Fruit fly (Drosophila melanogaster) whole organism, wandering third instar larva: Measurements from ENCODE around the gene CG10431.

Experiments
- Abd-B ChIP-seq: fragments of >200 bp; optimal IDR thresholded peaks from 2 replicates; lab custom pipeline; 2017; ENCODE audit warnings: missing biosample characterization, missing genetic modification characterization
- CG32264 ChIP-seq: fragments of 200-800 bp; sonication (Bioruptor generic); optimal IDR thresholded peaks from 2 replicates; lab custom pipeline; 2016; ENCODE audit warnings: missing biosample characterization, missing genetic modification characterization
- CG9705 ChIP-seq: fragments of 200-800 bp; sonication (Bioruptor generic); optimal IDR thresholded peaks from 2 replicates; lab custom pipeline; 2018; ENCODE audit warnings: missing biosample characterization, mild to moderate bottlenecking, missing genetic modification characterization
- CrebA ChIP-seq: fragments of 200-800 bp; sonication (Bioruptor generic); optimal IDR thresholded peaks from 2 replicates; lab custom pipeline; 2016; ENCODE audit warnings: missing biosample characterization, mild to moderate bottlenecking, missing genetic modification characterization, borderline replicate concordance
- Dfd ChIP-seq: fragments of >200 bp; optimal IDR thresholded peaks from 2 replicates; lab custom pipeline; 2017; ENCODE audit warnings: missing biosample characterization, missing genetic modification characterization
- Dif ChIP-seq: fragments of 200-275, 200-300 bp; sonication (Bioruptor generic); optimal IDR thresholded peaks from 2 replicates; lab custom pipeline; 2018; ENCODE audit warnings: missing biosample characterization, missing genetic modification characterization; ENCODE audit not compliant: partially characterized antibody
- GATAd ChIP-seq: sonication (Bioruptor generic); optimal IDR thresholded peaks from 2 replicates; lab custom pipeline; 2016; ENCODE audit warnings: missing biosample characterization, missing genetic modification characterization
- HLH106 ChIP-seq: fragments of 200-800 bp; optimal IDR thresholded peaks from 3 replicates; lab custom pipeline; 2019; ENCODE audit warnings: missing biosample characterization, mild to moderate bottlenecking, missing genetic modification characterization, moderate library complexity
- Hnf4 ChIP-seq: fragments of 200-800 bp; sonication (Bioruptor generic); optimal IDR thresholded peaks from 2 replicates; lab custom pipeline; 2016; ENCODE audit warnings: missing biosample characterization, mild to moderate bottlenecking, missing genetic modification characterization
- Hr78 ChIP-seq: fragments of >200 bp; optimal IDR thresholded peaks from 2 replicates; lab custom pipeline; 2017; ENCODE audit warnings: missing biosample characterization, missing genetic modification characterization
- Hr83 ChIP-seq: fragments of 200-300 bp; sonication (Bioruptor generic); optimal IDR thresholded peaks from 2 replicates; lab custom pipeline; 2016; ENCODE audit warnings: missing biosample characterization, mild to moderate bottlenecking, missing genetic modification characterization, moderate library complexity; ENCODE audit not compliant: poor library complexity, severe bottlenecking
- Jra ChIP-seq: sonication (Bioruptor generic); optimal IDR thresholded peaks from 2 replicates; lab custom pipeline; 2016; ENCODE audit warnings: missing biosample characterization, missing genetic modification characterization
- Mio ChIP-seq: sonication (Bioruptor generic); optimal IDR thresholded peaks from 2 replicates; lab custom pipeline; 2016; ENCODE audit warnings: missing biosample characterization, missing genetic modification characterization
- Myc ChIP-seq: fragments of >200 bp; optimal IDR thresholded peaks from 2 replicates; lab custom pipeline; 2017
- N ChIP-seq: fragments of >200 bp; optimal IDR thresholded peaks from 2 replicates; lab custom pipeline; 2018; ENCODE audit warnings: missing biosample characterization, missing external identifiers, missing genetic modification characterization
- OdsH ChIP-seq: fragments of 200-800 bp; sonication (Bioruptor generic); optimal IDR thresholded peaks from 2 replicates; lab custom pipeline; 2016; ENCODE audit warnings: missing biosample characterization, mild to moderate bottlenecking, missing genetic modification characterization
- Rel ChIP-seq, 2 experiments: fragments of 200-800 bp; sonication (Bioruptor generic) in 1 of 2; optimal IDR thresholded peaks; 2 replicates in 1 of 2; 3 replicates in 1 of 2; lab custom pipeline; 2016 to 2019; ENCODE audit warnings: mild to moderate bottlenecking in 2 of 2, missing biosample characterization in 2 of 2, missing genetic modification characterization in 2 of 2, moderate library complexity in 1 of 2
- Sp1 ChIP-seq: fragments of 200-800 bp; sonication (Bioruptor generic); optimal IDR thresholded peaks from 3 replicates; lab custom pipeline; 2019; ENCODE audit warnings: missing biosample characterization, mild to moderate bottlenecking, missing genetic modification characterization, moderate library complexity
- Vsx2 ChIP-seq: fragments of 200-300, 225-300 bp; sonication (Bioruptor generic); optimal IDR thresholded peaks from 2 replicates; lab custom pipeline; 2018; ENCODE audit warnings: missing biosample characterization, missing genetic modification characterization; ENCODE audit not compliant: partially characterized antibody
- br ChIP-seq: fragments of 200-800 bp; sonication (Bioruptor generic); optimal IDR thresholded peaks from 2 replicates; lab custom pipeline; 2016; ENCODE audit warnings: missing biosample characterization, missing genetic modification characterization
- brk ChIP-seq: fragments of 200-800 bp; sonication (Bioruptor generic); optimal IDR thresholded peaks from 2 replicates; lab custom pipeline; 2016; ENCODE audit warnings: missing biosample characterization, mild to moderate bottlenecking, missing genetic modification characterization
- dl ChIP-seq, 2 experiments: fragments of 175-275, 200-275 bp in 1 of 2; fragments of 200-275 bp in 1 of 2; sonication (Bioruptor generic); optimal IDR thresholded peaks; lab custom pipeline; 2018; ENCODE audit warnings: mild to moderate bottlenecking in 2 of 2, missing biosample characterization in 2 of 2, missing genetic modification characterization in 2 of 2, moderate library complexity in 2 of 2; ENCODE audit not compliant: partially characterized antibody in 2 of 2, insufficient read depth in 1 of 2
- dmrt93B ChIP-seq: fragments of 200-800 bp; sonication (Bioruptor generic); optimal IDR thresholded peaks from 2 replicates; lab custom pipeline; 2018; ENCODE audit warnings: missing biosample characterization, mild to moderate bottlenecking, missing genetic modification characterization
- dsf ChIP-seq: sonication (Bioruptor generic); optimal IDR thresholded peaks from 2 replicates; lab custom pipeline; 2016; ENCODE audit warnings: missing biosample characterization, missing genetic modification characterization, borderline replicate concordance
- ey ChIP-seq: fragments of 200-800 bp; sonication (Bioruptor generic); optimal IDR thresholded peaks from 2 replicates; lab custom pipeline; 2016; ENCODE audit warnings: missing biosample characterization, missing genetic modification characterization
- foxo ChIP-seq, 2 experiments: fragments of 200-800 bp; sonication (Bioruptor generic); optimal IDR thresholded peaks; 2 replicates in 1 of 2; 3 replicates in 1 of 2; lab custom pipeline; 2016 to 2017; ENCODE audit warnings: missing biosample characterization in 2 of 2, missing genetic modification characterization in 2 of 2
- fru ChIP-seq: fragments of 200-800 bp; sonication (Bioruptor generic); optimal IDR thresholded peaks from 3 replicates; lab custom pipeline; 2016; ENCODE audit warnings: missing biosample characterization, mild to moderate bottlenecking, missing genetic modification characterization
- h ChIP-seq: fragments of 200-800 bp; sonication (Bioruptor generic); optimal IDR thresholded peaks from 3 replicates; lab custom pipeline; 2016; ENCODE audit warnings: missing biosample characterization, mild to moderate bottlenecking, missing genetic modification characterization
- jim ChIP-seq: fragments of 175-275, 200-325 bp; sonication (Bioruptor generic); optimal IDR thresholded peaks from 2 replicates; lab custom pipeline; 2016; ENCODE audit warnings: missing biosample characterization, mild to moderate bottlenecking, missing genetic modification characterization
- lola ChIP-seq: fragments of >200 bp; optimal IDR thresholded peaks from 2 replicates; lab custom pipeline; 2017; ENCODE audit warnings: missing biosample characterization, missing genetic modification characterization
- pan ChIP-seq: fragments of >200 bp; optimal IDR thresholded peaks from 2 replicates; lab custom pipeline; 2017
- psq ChIP-seq: fragments of 200-800 bp; sonication (Bioruptor generic); optimal IDR thresholded peaks from 3 replicates; lab custom pipeline; 2017; ENCODE audit warnings: missing biosample characterization, mild to moderate bottlenecking, missing genetic modification characterization, moderate library complexity
- rgr ChIP-seq: fragments of 200-800 bp; sonication (Bioruptor generic); optimal IDR thresholded peaks from 3 replicates; lab custom pipeline; 2016; ENCODE audit warnings: missing biosample characterization, mild to moderate bottlenecking, missing genetic modification characterization
- sage ChIP-seq: fragments of 200-800 bp; sonication (Bioruptor generic); optimal IDR thresholded peaks from 2 replicates; lab custom pipeline; 2016; ENCODE audit warnings: missing biosample characterization, mild to moderate bottlenecking, missing genetic modification characterization
- sv ChIP-seq: fragments of 200-800 bp; sonication (Bioruptor generic); optimal IDR thresholded peaks from 3 replicates; lab custom pipeline; 2016; ENCODE audit warnings: missing biosample characterization, missing genetic modification characterization
- tai ChIP-seq: sonication (Bioruptor generic); optimal IDR thresholded peaks from 2 replicates; lab custom pipeline; 2016; ENCODE audit warnings: missing biosample characterization, missing genetic modification characterization
- usp ChIP-seq: fragments of >200 bp; optimal IDR thresholded peaks from 2 replicates; lab custom pipeline; 2017; ENCODE audit warnings: missing biosample characterization, missing genetic modification characterization
- woc ChIP-seq: sonication (Bioruptor generic); optimal IDR thresholded peaks from 2 replicates; lab custom pipeline; 2016; ENCODE audit warnings: missing biosample characterization, mild to moderate bottlenecking, missing genetic modification characterization

Gene CG10431

dm6 chr2L:19010566-19010965 is 36.1 kb downstream of the CG10431 start, which contains the start of gene robl37BC:
robl37BC (plus strand) TSS chr2L:19010866.
- TF ChIP-seq Vsx2 (GFP tag; lab: Kevin White, UChicago) (no peak), sv (GFP tag; lab: Kevin White, UChicago) (no peak), psq (GFP tag; lab: Kevin White, UChicago) (no peak), Myc (lab: Kevin White, UChicago) (no peak), dl (GFP tag; optimal IDR thresholded peaks at IDR 0.05; lab: Kevin White, UChicago; ENCODE audit: insufficient read depth in 1 of 2, partially characterized antibody in 2 of 2) (no peak), brk (GFP tag; lab: Kevin White, UChicago) (no peak), GATAd (GFP tag; lab: Kevin White, UChicago) (no peak), dmrt93B (GFP tag; lab: Kevin White, UChicago) (no peak), CG9705 (GFP tag; lab: Kevin White, UChicago) (no peak), CG32264 (GFP tag; lab: Kevin White, UChicago) (no peak), Hr78 (no peak), HLH106 (tag; lab: Kevin White, UChicago) (no peak), rgr (no peak), dsf (GFP tag; lab: Kevin White, UChicago) (no peak), tai (GFP tag; lab: Kevin White, UChicago) (no peak), ey (no peak)

dm6 chr2L:19011895-19012645 is 37.6 kb downstream of the CG10431 start:
- TF ChIP-seq rgr (peak; percentile 73), CG32264 (GFP tag; lab: Kevin White, UChicago) (no peak), CG9705 (GFP tag; lab: Kevin White, UChicago) (no peak), GATAd (GFP tag; lab: Kevin White, UChicago) (no peak), Rel (GFP tag; optimal IDR thresholded peaks at IDR 0.05; lab: Kevin White, UChicago) (no peak), Rel (tag; optimal IDR thresholded peaks at IDR 0.05; lab: Kevin White, UChicago) (no peak), Abd-B (GFP tag; lab: Kevin White, UChicago) (no peak), dmrt93B (GFP tag; lab: Kevin White, UChicago) (peak; percentile 52), HLH106 (tag; lab: Kevin White, UChicago) (peak; percentile 74), Vsx2 (GFP tag; lab: Kevin White, UChicago) (no peak), psq (GFP tag; lab: Kevin White, UChicago) (peak; percentile 48), tai (GFP tag; lab: Kevin White, UChicago) (no peak), Dif (GFP tag; lab: Kevin White, UChicago) (no peak), brk (GFP tag; lab: Kevin White, UChicago) (peak; percentile 25), jim (GFP tag; lab: Kevin White, UChicago) (no peak), foxo (GFP tag; optimal IDR thresholded peaks at IDR 0.05; lab: Kevin White, UChicago) (peak in 1 of 2 experiments; percentile 77), sage (GFP tag; lab: Kevin White, UChicago) (no peak), sv (GFP tag; lab: Kevin White, UChicago) (peak; percentile 66), Dfd (no peak), fru (GFP tag; lab: Kevin White, UChicago) (peak; percentile 84), Mio (GFP tag; lab: Kevin White, UChicago) (no peak), h (GFP tag; lab: Kevin White, UChicago) (peak; percentile 80), woc (peak; percentile 68), usp (GFP tag; lab: Kevin White, UChicago) (no peak), N (GFP tag; lab: Kevin White, UChicago) (no peak), Jra (GFP tag; lab: Kevin White, UChicago) (peak; percentile 29), OdsH (GFP tag; lab: Kevin White, UChicago) (peak; percentile 61), ey (peak; percentile 81), Hr78 (no peak), Hr83 (GFP tag; lab: Kevin White, UChicago) (no peak), dsf (GFP tag; lab: Kevin White, UChicago) (no peak), br (GFP tag; lab: Kevin White, UChicago) (peak; percentile 76), pan (no peak), Hnf4 (GFP tag; lab: Kevin White, UChicago) (peak; percentile 43), lola (GFP tag; lab: Kevin White, UChicago) (no peak), Myc (lab: Kevin White, UChicago) (no peak), CrebA (no peak), Sp1 (peak; percentile 75), dl (GFP tag; optimal IDR thresholded peaks at IDR 0.05; lab: Kevin White, UChicago; ENCODE audit: insufficient read depth in 1 of 2, partially characterized antibody in 2 of 2) (no peak)
